Fruit fly (Drosophila melanogaster) whole organism, wandering third instar larva: ENCODE measurements around the gene CG17777.

Source experiments
- Abd-B ChIP-seq: fragments of >200 bp; optimal IDR thresholded peaks from 2 replicates; lab custom pipeline; 2017; ENCODE audit warnings: missing biosample characterization, missing genetic modification characterization
- CG32264 ChIP-seq: fragments of 200-800 bp; sonication (Bioruptor generic); optimal IDR thresholded peaks from 2 replicates; lab custom pipeline; 2016; ENCODE audit warnings: missing biosample characterization, missing genetic modification characterization
- CG9705 ChIP-seq: fragments of 200-800 bp; sonication (Bioruptor generic); optimal IDR thresholded peaks from 2 replicates; lab custom pipeline; 2018; ENCODE audit warnings: missing biosample characterization, mild to moderate bottlenecking, missing genetic modification characterization
- CrebA ChIP-seq: fragments of 200-800 bp; sonication (Bioruptor generic); optimal IDR thresholded peaks from 2 replicates; lab custom pipeline; 2016; ENCODE audit warnings: missing biosample characterization, mild to moderate bottlenecking, missing genetic modification characterization, borderline replicate concordance
- Dfd ChIP-seq: fragments of >200 bp; optimal IDR thresholded peaks from 2 replicates; lab custom pipeline; 2017; ENCODE audit warnings: missing biosample characterization, missing genetic modification characterization
- Dif ChIP-seq: fragments of 200-275, 200-300 bp; sonication (Bioruptor generic); optimal IDR thresholded peaks from 2 replicates; lab custom pipeline; 2018; ENCODE audit warnings: missing biosample characterization, missing genetic modification characterization; ENCODE audit not compliant: partially characterized antibody
- GATAd ChIP-seq: sonication (Bioruptor generic); optimal IDR thresholded peaks from 2 replicates; lab custom pipeline; 2016; ENCODE audit warnings: missing biosample characterization, missing genetic modification characterization
- HLH106 ChIP-seq: fragments of 200-800 bp; optimal IDR thresholded peaks from 3 replicates; lab custom pipeline; 2019; ENCODE audit warnings: missing biosample characterization, mild to moderate bottlenecking, missing genetic modification characterization, moderate library complexity
- Hnf4 ChIP-seq: fragments of 200-800 bp; sonication (Bioruptor generic); optimal IDR thresholded peaks from 2 replicates; lab custom pipeline; 2016; ENCODE audit warnings: missing biosample characterization, mild to moderate bottlenecking, missing genetic modification characterization
- Hr78 ChIP-seq: fragments of >200 bp; optimal IDR thresholded peaks from 2 replicates; lab custom pipeline; 2017; ENCODE audit warnings: missing biosample characterization, missing genetic modification characterization
- Hr83 ChIP-seq: fragments of 200-300 bp; sonication (Bioruptor generic); optimal IDR thresholded peaks from 2 replicates; lab custom pipeline; 2016; ENCODE audit warnings: missing biosample characterization, mild to moderate bottlenecking, missing genetic modification characterization, moderate library complexity; ENCODE audit not compliant: poor library complexity, severe bottlenecking
- Jra ChIP-seq: sonication (Bioruptor generic); optimal IDR thresholded peaks from 2 replicates; lab custom pipeline; 2016; ENCODE audit warnings: missing biosample characterization, missing genetic modification characterization
- Mio ChIP-seq: sonication (Bioruptor generic); optimal IDR thresholded peaks from 2 replicates; lab custom pipeline; 2016; ENCODE audit warnings: missing biosample characterization, missing genetic modification characterization
- Myc ChIP-seq: fragments of >200 bp; optimal IDR thresholded peaks from 2 replicates; lab custom pipeline; 2017
- N ChIP-seq: fragments of >200 bp; optimal IDR thresholded peaks from 2 replicates; lab custom pipeline; 2018; ENCODE audit warnings: missing biosample characterization, missing external identifiers, missing genetic modification characterization
- OdsH ChIP-seq: fragments of 200-800 bp; sonication (Bioruptor generic); optimal IDR thresholded peaks from 2 replicates; lab custom pipeline; 2016; ENCODE audit warnings: missing biosample characterization, mild to moderate bottlenecking, missing genetic modification characterization
- Rel ChIP-seq, 2 experiments: fragments of 200-800 bp; sonication (Bioruptor generic) in 1 of 2; optimal IDR thresholded peaks; 2 replicates in 1 of 2; 3 replicates in 1 of 2; lab custom pipeline; 2016 to 2019; ENCODE audit warnings: mild to moderate bottlenecking in 2 of 2, missing biosample characterization in 2 of 2, missing genetic modification characterization in 2 of 2, moderate library complexity in 1 of 2
- Sp1 ChIP-seq: fragments of 200-800 bp; sonication (Bioruptor generic); optimal IDR thresholded peaks from 3 replicates; lab custom pipeline; 2019; ENCODE audit warnings: missing biosample characterization, mild to moderate bottlenecking, missing genetic modification characterization, moderate library complexity
- Vsx2 ChIP-seq: fragments of 200-300, 225-300 bp; sonication (Bioruptor generic); optimal IDR thresholded peaks from 2 replicates; lab custom pipeline; 2018; ENCODE audit warnings: missing biosample characterization, missing genetic modification characterization; ENCODE audit not compliant: partially characterized antibody
- br ChIP-seq: fragments of 200-800 bp; sonication (Bioruptor generic); optimal IDR thresholded peaks from 2 replicates; lab custom pipeline; 2016; ENCODE audit warnings: missing biosample characterization, missing genetic modification characterization
- brk ChIP-seq: fragments of 200-800 bp; sonication (Bioruptor generic); optimal IDR thresholded peaks from 2 replicates; lab custom pipeline; 2016; ENCODE audit warnings: missing biosample characterization, mild to moderate bottlenecking, missing genetic modification characterization
- dl ChIP-seq, 2 experiments: fragments of 175-275, 200-275 bp in 1 of 2; fragments of 200-275 bp in 1 of 2; sonication (Bioruptor generic); optimal IDR thresholded peaks; lab custom pipeline; 2018; ENCODE audit warnings: mild to moderate bottlenecking in 2 of 2, missing biosample characterization in 2 of 2, missing genetic modification characterization in 2 of 2, moderate library complexity in 2 of 2; ENCODE audit not compliant: partially characterized antibody in 2 of 2, insufficient read depth in 1 of 2
- dmrt93B ChIP-seq: fragments of 200-800 bp; sonication (Bioruptor generic); optimal IDR thresholded peaks from 2 replicates; lab custom pipeline; 2018; ENCODE audit warnings: missing biosample characterization, mild to moderate bottlenecking, missing genetic modification characterization
- dsf ChIP-seq: sonication (Bioruptor generic); optimal IDR thresholded peaks from 2 replicates; lab custom pipeline; 2016; ENCODE audit warnings: missing biosample characterization, missing genetic modification characterization, borderline replicate concordance
- ey ChIP-seq: fragments of 200-800 bp; sonication (Bioruptor generic); optimal IDR thresholded peaks from 2 replicates; lab custom pipeline; 2016; ENCODE audit warnings: missing biosample characterization, missing genetic modification characterization
- foxo ChIP-seq, 2 experiments: fragments of 200-800 bp; sonication (Bioruptor generic); optimal IDR thresholded peaks; 2 replicates in 1 of 2; 3 replicates in 1 of 2; lab custom pipeline; 2016 to 2017; ENCODE audit warnings: missing biosample characterization in 2 of 2, missing genetic modification characterization in 2 of 2
- fru ChIP-seq: fragments of 200-800 bp; sonication (Bioruptor generic); optimal IDR thresholded peaks from 3 replicates; lab custom pipeline; 2016; ENCODE audit warnings: missing biosample characterization, mild to moderate bottlenecking, missing genetic modification characterization
- h ChIP-seq: fragments of 200-800 bp; sonication (Bioruptor generic); optimal IDR thresholded peaks from 3 replicates; lab custom pipeline; 2016; ENCODE audit warnings: missing biosample characterization, mild to moderate bottlenecking, missing genetic modification characterization
- jim ChIP-seq: fragments of 175-275, 200-325 bp; sonication (Bioruptor generic); optimal IDR thresholded peaks from 2 replicates; lab custom pipeline; 2016; ENCODE audit warnings: missing biosample characterization, mild to moderate bottlenecking, missing genetic modification characterization
- lola ChIP-seq: fragments of >200 bp; optimal IDR thresholded peaks from 2 replicates; lab custom pipeline; 2017; ENCODE audit warnings: missing biosample characterization, missing genetic modification characterization
- pan ChIP-seq: fragments of >200 bp; optimal IDR thresholded peaks from 2 replicates; lab custom pipeline; 2017
- psq ChIP-seq: fragments of 200-800 bp; sonication (Bioruptor generic); optimal IDR thresholded peaks from 3 replicates; lab custom pipeline; 2017; ENCODE audit warnings: missing biosample characterization, mild to moderate bottlenecking, missing genetic modification characterization, moderate library complexity
- rgr ChIP-seq: fragments of 200-800 bp; sonication (Bioruptor generic); optimal IDR thresholded peaks from 3 replicates; lab custom pipeline; 2016; ENCODE audit warnings: missing biosample characterization, mild to moderate bottlenecking, missing genetic modification characterization
- sage ChIP-seq: fragments of 200-800 bp; sonication (Bioruptor generic); optimal IDR thresholded peaks from 2 replicates; lab custom pipeline; 2016; ENCODE audit warnings: missing biosample characterization, mild to moderate bottlenecking, missing genetic modification characterization
- sv ChIP-seq: fragments of 200-800 bp; sonication (Bioruptor generic); optimal IDR thresholded peaks from 3 replicates; lab custom pipeline; 2016; ENCODE audit warnings: missing biosample characterization, missing genetic modification characterization
- tai ChIP-seq: sonication (Bioruptor generic); optimal IDR thresholded peaks from 2 replicates; lab custom pipeline; 2016; ENCODE audit warnings: missing biosample characterization, missing genetic modification characterization
- usp ChIP-seq: fragments of >200 bp; optimal IDR thresholded peaks from 2 replicates; lab custom pipeline; 2017; ENCODE audit warnings: missing biosample characterization, missing genetic modification characterization
- woc ChIP-seq: sonication (Bioruptor generic); optimal IDR thresholded peaks from 2 replicates; lab custom pipeline; 2016; ENCODE audit warnings: missing biosample characterization, mild to moderate bottlenecking, missing genetic modification characterization

The CG17777 gene

DNA sequence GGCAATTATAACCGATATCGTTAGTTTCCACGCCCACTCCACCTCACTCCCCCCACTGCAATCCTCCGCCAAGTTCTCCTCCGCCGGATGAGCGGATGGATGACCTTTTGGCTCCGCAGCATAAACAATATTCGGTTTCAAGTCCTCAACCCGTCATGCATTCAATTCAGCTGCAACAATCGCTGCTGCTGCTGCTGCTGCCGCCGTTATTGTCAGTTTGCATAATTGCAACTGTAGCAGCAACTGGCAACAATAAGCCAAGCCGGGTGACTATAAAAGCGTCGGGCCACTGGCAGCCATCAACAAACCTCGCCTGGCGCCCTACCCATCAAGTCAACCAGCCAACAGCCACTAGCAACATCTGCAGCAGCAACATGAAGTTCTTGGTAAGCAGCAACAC, at the start of gene CG17777:
CG17777 (plus strand) TSS at position 301 of the 400 bp plus-strand sequence.
- no peak for TF ChIP-seq GATAd
- TF ChIP-seq psq (GFP tag; lab: Kevin White, UChicago): no peak
- no peak for TF ChIP-seq h (GFP tag; lab: Kevin White, UChicago)
- TF ChIP-seq sv (GFP tag; lab: Kevin White, UChicago): no peak
- TF ChIP-seq usp: no peak

DNA sequence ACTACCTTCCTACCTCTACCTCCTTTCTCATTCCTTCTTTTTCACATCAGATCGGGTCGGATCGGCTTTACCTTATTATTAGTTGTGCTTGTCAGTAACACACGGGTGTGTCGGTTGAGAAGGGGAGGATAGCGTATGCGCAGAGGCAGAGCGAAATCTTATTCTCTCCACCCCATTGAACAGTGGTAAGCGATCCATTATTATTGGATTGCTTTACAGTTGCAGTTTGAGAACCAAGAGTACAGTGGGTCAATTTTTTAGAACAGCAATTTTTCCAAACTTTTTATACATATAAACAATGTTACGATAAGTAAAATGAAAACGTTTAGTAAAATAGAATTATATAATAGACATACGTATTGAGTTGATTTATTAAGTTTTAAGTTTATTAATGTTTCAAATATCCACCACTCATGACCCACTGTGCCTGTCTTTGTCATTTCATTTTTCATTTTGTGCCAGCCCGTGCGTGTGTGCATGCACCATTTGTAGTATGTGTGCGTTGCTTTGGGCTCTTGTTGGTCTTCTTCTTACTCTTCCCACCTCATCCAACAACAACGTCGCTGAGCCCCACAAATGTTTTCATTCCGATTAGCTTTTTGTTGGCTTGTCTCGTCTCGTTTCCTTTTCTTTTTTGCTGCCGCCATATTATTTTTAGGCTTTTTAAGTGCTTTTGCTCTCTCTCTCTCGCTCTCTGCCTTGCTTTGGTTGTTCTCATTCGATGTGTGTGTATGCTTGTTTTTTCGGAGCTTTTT, 48.9 kb upstream of the CG17777 start:
- TF ChIP-seq Jra (GFP tag; lab: Kevin White, UChicago) (peak; percentile 92), br (GFP tag; lab: Kevin White, UChicago) (peak; percentile 95), rgr (GFP tag; lab: Kevin White, UChicago) (peak; percentile 99), Myc (lab: Kevin White, UChicago) (no peak), Sp1 (peak; percentile 99), lola (GFP tag; lab: Kevin White, UChicago) (no peak), Hr83 (GFP tag; lab: Kevin White, UChicago) (peak; percentile 59), Hnf4 (GFP tag; lab: Kevin White, UChicago) (peak; percentile 96), Dfd (GFP tag; lab: Kevin White, UChicago) (peak; percentile 92), CrebA (GFP tag; lab: Kevin White, UChicago) (no peak), N (no peak), psq (GFP tag; lab: Kevin White, UChicago) (peak; percentile 96), dl (GFP tag; optimal IDR thresholded peaks at IDR 0.05; lab: Kevin White, UChicago; ENCODE audit: insufficient read depth in 1 of 2, partially characterized antibody in 2 of 2) (peak; percentile 54 to 57), usp (no peak), GATAd (peak; percentile 88), pan (lab: Kevin White, UChicago) (no peak), Dif (GFP tag; lab: Kevin White, UChicago) (peak; percentile 73), h (GFP tag; lab: Kevin White, UChicago) (peak; percentile 99), dsf (GFP tag; lab: Kevin White, UChicago) (peak; percentile 88), OdsH (GFP tag; lab: Kevin White, UChicago) (peak; percentile 98), Abd-B (GFP tag; lab: Kevin White, UChicago) (no peak), HLH106 (peak; percentile 99), fru (GFP tag; lab: Kevin White, UChicago) (peak; percentile 97), woc (GFP tag; lab: Kevin White, UChicago) (peak; percentile 89), sv (GFP tag; lab: Kevin White, UChicago) (peak; percentile 96), tai (GFP tag; lab: Kevin White, UChicago) (peak; percentile 90), Rel (GFP tag; optimal IDR thresholded peaks at IDR 0.05; lab: Kevin White, UChicago) (peak; percentile 98), Rel (tag; optimal IDR thresholded peaks at IDR 0.05; lab: Kevin White, UChicago) (peak; percentile 93), jim (GFP tag; lab: Kevin White, UChicago) (peak; percentile 96), ey (GFP tag; lab: Kevin White, UChicago) (peak; percentile 97), CG32264 (GFP tag; lab: Kevin White, UChicago) (peak; percentile 86), dmrt93B (peak; percentile 98), CG9705 (GFP tag; lab: Kevin White, UChicago) (peak; percentile 99), foxo (GFP tag; optimal IDR thresholded peaks at IDR 0.05; lab: Kevin White, UChicago) (peak in 1 of 2 experiments; percentile 98), sage (GFP tag; lab: Kevin White, UChicago) (peak; percentile 98), Mio (peak; percentile 82), Vsx2 (GFP tag; lab: Kevin White, UChicago) (peak; percentile 79), brk (GFP tag; lab: Kevin White, UChicago) (peak; percentile 97), Hr78 (GFP tag; lab: Kevin White, UChicago) (no peak)

DNA sequence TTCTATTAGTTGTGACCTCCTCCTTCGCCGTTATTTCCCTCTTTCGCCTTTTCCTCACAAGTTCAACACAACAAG, 48.5 kb upstream of the CG17777 start, which contains the start of gene ph-p:
ph-p (minus strand) TSS at position 30 of the 75 bp plus-strand sequence.
- TF ChIP-seq CG9705 (GFP tag; lab: Kevin White, UChicago) (no peak), dl (GFP tag; optimal IDR thresholded peaks at IDR 0.05; lab: Kevin White, UChicago; ENCODE audit: insufficient read depth in 1 of 2, partially characterized antibody in 2 of 2) (no peak), ey (GFP tag; lab: Kevin White, UChicago) (no peak), sv (GFP tag; lab: Kevin White, UChicago) (no peak), OdsH (GFP tag; lab: Kevin White, UChicago) (no peak), woc (GFP tag; lab: Kevin White, UChicago) (no peak), lola (GFP tag; lab: Kevin White, UChicago) (no peak), N (no peak), Dif (GFP tag; lab: Kevin White, UChicago) (no peak), brk (GFP tag; lab: Kevin White, UChicago) (no peak), HLH106 (no peak)
